Worm (Caenorhabditis elegans): ENCODE results near the gene fbxa-215.

DNA sequence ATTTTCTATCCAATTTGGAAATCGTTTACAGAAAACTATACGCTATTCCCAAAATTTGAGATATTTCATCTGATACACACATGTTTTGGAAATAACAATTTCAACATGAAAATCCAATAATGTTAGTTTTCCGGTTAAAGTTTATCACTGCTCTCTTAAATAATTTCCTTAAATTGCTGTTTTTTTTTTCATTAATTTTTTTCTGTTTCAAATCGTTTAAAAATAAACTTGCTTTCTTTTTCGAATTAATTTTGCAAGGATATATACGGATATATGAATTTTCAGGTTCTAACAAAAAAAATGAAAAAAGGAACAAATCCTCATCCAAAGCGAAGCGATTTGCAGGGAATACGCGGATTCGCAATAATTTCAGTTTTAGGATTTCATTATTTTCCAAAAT is 6.8 kb upstream of the fbxa-215 start, which contains the start of gene oac-48:
- TF ChIP-seq unc-62 (GFP tag; optimal IDR thresholded peaks at IDR 0.05) (no peak), daf-12 (tag; optimal IDR thresholded peaks at IDR 0.05) (no peak), sea-2 (GFP tag; optimal IDR thresholded peaks at IDR 0.05) (no peak)

Data from whole organism, L3 larva.